Fruit fly (Drosophila melanogaster) whole organism, embryonic: ENCODE measurements around the gene alpha-Est9.

ENCODE experiments used
- Atf6 ChIP-seq: fragments of 200-800 bp; sonication (Bioruptor generic); IDR thresholded peaks from 2 replicates; pipeline ENCODE4 v1.3.6; 2022; ENCODE audit warnings: missing biosample characterization, missing genetic modification characterization
- C15 ChIP-seq: fragments of 200-800 bp; sonication (Bioruptor generic); IDR thresholded peaks from 3 replicates; pipeline ENCODE4 v1.3.6; 2022; ENCODE audit warnings: missing biosample characterization, missing genetic modification characterization
- CG10209 ChIP-seq: fragments of 200-800 bp; sonication (Bioruptor generic); optimal IDR thresholded peaks from 3 replicates; lab custom pipeline; 2017; ENCODE audit warnings: missing biosample characterization, mild to moderate bottlenecking, missing genetic modification characterization, missing genetic modification reagents
- CG10979 ChIP-seq: fragments of 200-800 bp; sonication (Bioruptor generic); optimal IDR thresholded peaks from 2 replicates; lab custom pipeline; 2018; ENCODE audit warnings: missing biosample characterization, mild to moderate bottlenecking, missing genetic modification characterization, moderate library complexity
- CG12155 ChIP-seq: fragments of 200-800 bp; sonication (Bioruptor generic); optimal IDR thresholded peaks from 3 replicates; lab custom pipeline; 2016; ENCODE audit warnings: missing biosample characterization, missing genetic modification characterization
- CG13287 ChIP-seq: fragments of 200-800 bp; sonication (Bioruptor generic); IDR thresholded peaks from 2 replicates; pipeline ENCODE4 v1.3.6; 2022; ENCODE audit warnings: missing biosample characterization, missing genetic modification characterization; ENCODE audit not compliant: partially characterized antibody
- CG15011 ChIP-seq: fragments of 200-800 bp; sonication (Bioruptor generic); optimal IDR thresholded peaks from 3 replicates; lab custom pipeline; 2018; ENCODE audit warnings: missing biosample characterization, mild to moderate bottlenecking, missing genetic modification characterization
- CG15073 ChIP-seq: fragments of 200-800 bp; sonication (Bioruptor generic); optimal IDR thresholded peaks from 2 replicates; lab custom pipeline; 2016; ENCODE audit warnings: missing biosample characterization, missing genetic modification characterization
- CG15479 ChIP-seq: fragments of 200-800 bp; sonication (Bioruptor generic); optimal IDR thresholded peaks from 3 replicates; lab custom pipeline; 2019; ENCODE audit warnings: missing biosample characterization, mild to moderate bottlenecking, missing genetic modification characterization, moderate library complexity
- CG2202 ChIP-seq: fragments of 200-800 bp; sonication (Bioruptor generic); optimal IDR thresholded peaks from 2 replicates; lab custom pipeline; 2018; ENCODE audit warnings: missing biosample characterization, mild to moderate bottlenecking, missing genetic modification characterization
- CG30020 ChIP-seq: fragments of 200-800 bp; optimal IDR thresholded peaks from 2 replicates; lab custom pipeline; 2019; ENCODE audit warnings: missing biosample characterization, mild to moderate bottlenecking, missing genetic modification characterization, moderate library complexity
- CG31224 ChIP-seq: fragments of 200-800 bp; sonication (Bioruptor generic); IDR thresholded peaks from 2 replicates; pipeline ENCODE4 v1.3.6; 2022; ENCODE audit warnings: missing biosample characterization, missing genetic modification characterization
- CG3163 ChIP-seq: fragments of 200-800 bp; sonication (Bioruptor generic); optimal IDR thresholded peaks from 3 replicates; lab custom pipeline; 2016; ENCODE audit warnings: missing biosample characterization, missing genetic modification characterization
- CG34224 ChIP-seq: fragments of 200-800 bp; sonication (Bioruptor generic); IDR thresholded peaks from 3 replicates; pipeline ENCODE4 v1.3.6; 2022; ENCODE audit warnings: missing biosample characterization, missing genetic modification characterization; ENCODE audit not compliant: partially characterized antibody
- CG34376 ChIP-seq: fragments of 200-800 bp; sonication (Bioruptor generic); optimal IDR thresholded peaks from 2 replicates; lab custom pipeline; 2018; ENCODE audit warnings: missing biosample characterization, mild to moderate bottlenecking, missing genetic modification characterization
- CG3995 ChIP-seq: fragments of 200-800 bp; sonication (Bioruptor generic); optimal IDR thresholded peaks from 3 replicates; lab custom pipeline; 2016; ENCODE audit warnings: missing biosample characterization, missing genetic modification characterization
- CG6254 ChIP-seq: fragments of 200-800 bp; sonication (Bioruptor generic); optimal IDR thresholded peaks from 3 replicates; lab custom pipeline; 2017; ENCODE audit warnings: mild to moderate bottlenecking, missing biosample characterization, missing genetic modification reagents, missing genetic modification characterization
- Deaf1 ChIP-seq: fragments of 200-800 bp; optimal IDR thresholded peaks from 3 replicates; lab custom pipeline; 2019; ENCODE audit warnings: missing biosample characterization, mild to moderate bottlenecking, missing genetic modification characterization, moderate library complexity
- E2f2 ChIP-seq: fragments of 200-800 bp; sonication (Bioruptor generic); IDR thresholded peaks from 2 replicates; pipeline ENCODE4 v1.3.6; 2022; ENCODE audit warnings: missing biosample characterization, missing genetic modification characterization
- Jarid2 ChIP-seq: fragments of 200-800 bp; sonication (Bioruptor generic); optimal IDR thresholded peaks from 3 replicates; lab custom pipeline; 2017; ENCODE audit warnings: mild to moderate bottlenecking, missing biosample characterization, missing genetic modification reagents, missing genetic modification characterization
- Med ChIP-seq: fragments of 200-800 bp; sonication (Bioruptor generic); peaks from one replicate; lab custom pipeline; 2016; ENCODE audit warnings: missing biosample characterization, missing genetic modification characterization, mild to moderate bottlenecking, inconsistent platforms, moderate library complexity
- Sin3A ChIP-seq: fragments of >200 bp; optimal IDR thresholded peaks from 2 replicates; lab custom pipeline; 2018
- Trl ChIP-seq, 3 experiments: fragments of >200 bp in 2 of 3; fragments of 200-800 bp in 1 of 3; sonication (Bioruptor generic) in 1 of 3; optimal IDR thresholded peaks; 2 replicates in 1 of 3; 3 replicates in 2 of 3; lab custom pipeline; 2016 to 2017; ENCODE audit warnings: missing biosample characterization in 1 of 3, missing genetic modification characterization in 1 of 3
- Xrp1 ChIP-seq: fragments of 200-800 bp; sonication (Bioruptor generic); IDR thresholded peaks from 2 replicates; pipeline ENCODE4 v1.3.6; 2022; ENCODE audit warnings: missing biosample characterization, missing genetic modification characterization
- ato ChIP-seq: fragments of 200-800 bp; sonication (Bioruptor generic); IDR thresholded peaks from 2 replicates; pipeline ENCODE4 v1.3.6; 2022; ENCODE audit warnings: missing biosample characterization, missing genetic modification characterization; ENCODE audit not compliant: partially characterized antibody
- crol ChIP-seq: fragments of 200-800 bp; sonication (Bioruptor generic); IDR thresholded peaks from 2 replicates; pipeline ENCODE4 v1.3.6; 2022; ENCODE audit warnings: missing biosample characterization, missing genetic modification characterization
- crp ChIP-seq, 2 experiments: fragments of 200-800 bp; sonication (Bioruptor generic); optimal IDR thresholded peaks; 2 replicates in 1 of 2; 3 replicates in 1 of 2; lab custom pipeline; 2017; ENCODE audit warnings: missing biosample characterization in 2 of 2, missing genetic modification characterization in 2 of 2, mild to moderate bottlenecking in 1 of 2, moderate library complexity in 1 of 2
- exex ChIP-seq: fragments of 200-800 bp; sonication (Bioruptor generic); optimal IDR thresholded peaks from 4 replicates; lab custom pipeline; 2018; ENCODE audit warnings: missing biosample characterization, mild to moderate bottlenecking, missing genetic modification characterization, moderate library complexity
- lbe ChIP-seq: fragments of 200-800 bp; sonication (Bioruptor generic); optimal IDR thresholded peaks from 2 replicates; lab custom pipeline; 2016; ENCODE audit warnings: missing biosample characterization, mild to moderate bottlenecking, missing genetic modification characterization
- mam ChIP-seq: fragments of 200-800 bp; sonication (Bioruptor generic); optimal IDR thresholded peaks from 3 replicates; lab custom pipeline; 2016; ENCODE audit warnings: missing biosample characterization, missing genetic modification characterization
- mirr ChIP-seq: fragments of 200-800 bp; sonication (Bioruptor generic); optimal IDR thresholded peaks from 3 replicates; lab custom pipeline; 2018; ENCODE audit warnings: missing biosample characterization, mild to moderate bottlenecking, missing genetic modification characterization
- nau ChIP-seq: fragments of 200-800 bp; sonication (Bioruptor generic); optimal IDR thresholded peaks from 3 replicates; lab custom pipeline; 2017; ENCODE audit warnings: missing biosample characterization, mild to moderate bottlenecking, missing genetic modification characterization, missing genetic modification reagents
- p53 ChIP-seq: fragments of 200-800 bp; sonication (Bioruptor generic); optimal IDR thresholded peaks from 2 replicates; lab custom pipeline; 2016; ENCODE audit warnings: missing biosample characterization, missing genetic modification characterization
- rib ChIP-seq: fragments of 200-800 bp; sonication (Bioruptor generic); IDR thresholded peaks from 2 replicates; pipeline ENCODE4 v1.3.6; 2022; ENCODE audit warnings: missing biosample characterization, missing genetic modification characterization
- sd ChIP-seq: fragments of 200-800 bp; sonication (Bioruptor generic); optimal IDR thresholded peaks from 3 replicates; lab custom pipeline; 2018; ENCODE audit warnings: missing biosample characterization, mild to moderate bottlenecking, missing genetic modification characterization, moderate library complexity
- tll ChIP-seq, 2 experiments: fragments of 200-800 bp in 1 of 2; fragments of >200 bp in 1 of 2; sonication (Bioruptor generic) in 1 of 2; optimal IDR thresholded peaks; 2 replicates each; lab custom pipeline; 2017 to 2019; ENCODE audit warnings: missing biosample characterization in 2 of 2, missing genetic modification characterization in 2 of 2, mild to moderate bottlenecking in 1 of 2, moderate library complexity in 1 of 2
- zen ChIP-seq: fragments of 200-800 bp; sonication (Bioruptor generic); optimal IDR thresholded peaks from 3 replicates; lab custom pipeline; 2018; ENCODE audit warnings: missing biosample characterization, mild to moderate bottlenecking, missing genetic modification characterization, moderate library complexity

alpha-Est9 gene

dm6 chr3R:7548808-7549744 is 44.2 kb upstream of the alpha-Est9 start, which contains the start of gene alpha-Est1 (continued):
- TF ChIP-seq CG34376 (GFP tag; lab: Kevin White, UChicago) (peak; percentile 29), CG31224 (0 out of 2 replicates have a peak, but pooled peaks have one; percentile 6), nau (GFP tag; lab: Kevin White, UChicago) (no peak), E2f2 (GFP tag; lab: Robert Waterston, UW) (peak; percentile 63), CG15479 (GFP tag; lab: Kevin White, UChicago) (peak; percentile 39), exex (tag; lab: Kevin White, UChicago) (peak; percentile 51), rib (GFP tag; lab: Robert Waterston, UW) (0 out of 2 replicates have a peak, but pooled peaks have one; percentile 11), crp (GFP tag; optimal IDR thresholded peaks at IDR 0.05; lab: Kevin White, UChicago) (peak in 1 of 2 experiments; percentile 24), CG3163 (no peak), Jarid2 (GFP tag; lab: Kevin White, UChicago) (peak; percentile 50), mam (GFP tag; lab: Kevin White, UChicago) (no peak), Atf6 (GFP tag; lab: Robert Waterston, UW) (0 out of 2 replicates have a peak, but pooled peaks have one; percentile 25), zen (tag; lab: Kevin White, UChicago) (peak; percentile 94), Xrp1 (GFP tag; lab: Robert Waterston, UW) (no peak), mirr (GFP tag; lab: Kevin White, UChicago) (peak; percentile 70), tll (GFP tag; optimal IDR thresholded peaks at IDR 0.05; lab: Kevin White, UChicago) (peak in 1 of 2 experiments; percentile 3), CG30020 (no peak)

DNA sequence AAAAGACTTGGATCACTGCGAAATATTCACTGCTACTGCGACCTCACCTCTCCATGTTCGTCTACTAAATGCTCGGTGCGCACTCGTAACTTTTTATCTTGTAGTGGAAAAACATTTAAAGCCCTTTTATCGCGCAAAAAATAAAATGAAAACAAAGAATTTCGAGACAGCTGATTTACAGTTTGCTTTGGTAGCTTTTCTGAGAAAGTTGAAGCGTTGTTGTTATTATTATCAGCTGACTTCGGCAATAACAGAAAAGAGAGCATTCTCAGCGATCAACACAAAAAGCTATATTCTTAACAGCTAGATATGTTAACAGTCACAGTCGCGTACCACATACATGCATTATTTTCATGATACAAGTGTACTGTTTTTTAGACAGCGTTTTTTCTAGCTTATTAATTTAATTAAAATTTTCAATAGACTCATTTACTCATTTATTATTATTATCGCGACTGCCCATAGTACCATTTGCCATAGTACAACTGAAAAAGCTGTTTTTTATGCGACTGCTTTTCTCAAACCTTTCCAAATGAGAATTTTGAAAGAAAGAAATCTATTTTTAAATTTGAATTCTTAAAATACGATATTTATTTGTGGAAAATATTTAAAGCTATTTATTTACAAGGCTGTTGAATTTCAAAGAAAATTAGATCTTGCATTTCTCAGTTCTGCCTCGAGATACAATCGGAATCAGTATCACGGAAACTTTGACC is 36.4 kb upstream of the alpha-Est9 start, which contains the start of the genes alpha-Est3 and alpha-Est2:
TSS of gene alpha-Est3 (minus strand) at position 487 of the 716 bp plus-strand sequence.
TSS of gene alpha-Est2 (plus strand) at position 666 of the 716 bp plus-strand sequence.
- TF ChIP-seq p53 (GFP tag; lab: Kevin White, UChicago) = no peak
- TF ChIP-seq CG31224 = no peak
- peak in 1 of 2 experiments; percentile 75 for TF ChIP-seq crp (GFP tag; optimal IDR thresholded peaks at IDR 0.05; lab: Kevin White, UChicago)
- TF ChIP-seq CG15073 (GFP tag; lab: Kevin White, UChicago) = peak; percentile 90
- peak; percentile 36 for TF ChIP-seq sd (tag; lab: Kevin White, UChicago)
- peak; percentile 21 for TF ChIP-seq Med
- TF ChIP-seq CG12155 (GFP tag; lab: Kevin White, UChicago) = no peak
- TF ChIP-seq CG15011 (GFP tag; lab: Kevin White, UChicago) = no peak
- no peak for TF ChIP-seq CG10979
- TF ChIP-seq CG13287 (GFP tag; lab: Robert Waterston, UW) = peak; percentile 24; the same call in 1 of the 2 replicates
- TF ChIP-seq CG2202 = no peak
- no peak for TF ChIP-seq CG6254
- no peak for TF ChIP-seq ato
- peak in 1 of 2 experiments; percentile 38 for TF ChIP-seq Trl (optimal IDR thresholded peaks at IDR 0.05; lab: Kevin White, UChicago)
- TF ChIP-seq Trl (GFP tag; optimal IDR thresholded peaks at IDR 0.05; lab: Kevin White, UChicago) = no peak
- no peak for TF ChIP-seq Sin3A (lab: Kevin White, UChicago)
- no peak for TF ChIP-seq crol
- peak; percentile 50 for TF ChIP-seq CG3995
- TF ChIP-seq lbe (GFP tag; lab: Kevin White, UChicago) = peak; percentile 22
- TF ChIP-seq CG34224 (GFP tag; lab: Robert Waterston, UW) = peak; percentile 15; the same call in 1 of the 3 replicates
- peak; percentile 36 for TF ChIP-seq Deaf1
- no peak for TF ChIP-seq CG10209 (GFP tag; lab: Kevin White, UChicago)
- no peak for TF ChIP-seq C15 (GFP tag; lab: Robert Waterston, UW)
